Fruit fly (Drosophila melanogaster): ENCODE data around the gene TyrRII.

TyrRII gene

dm6 chr3R:17718051-17718693 is 18.2 kb upstream of the TyrRII start, which contains the start of gene osa:
osa (minus strand) TSS chr3R:17718350.
- peak; percentile 19 for TF ChIP-seq Myc (optimal IDR thresholded peaks at IDR 0.05)
- peak; percentile 62 for TF ChIP-seq tai (GFP tag; optimal IDR thresholded peaks at IDR 0.05)
- TF ChIP-seq Hr78 (GFP tag; optimal IDR thresholded peaks at IDR 0.05), result no peak
- peak; percentile 24 for TF ChIP-seq sage (GFP tag; optimal IDR thresholded peaks at IDR 0.05)
- no peak for TF ChIP-seq CrebA (GFP tag; optimal IDR thresholded peaks at IDR 0.05; ENCODE audit: borderline replicate concordance)
- no peak for TF ChIP-seq Rel (GFP tag; optimal IDR thresholded peaks at IDR 0.05)
- no peak for TF ChIP-seq Rel (tag; optimal IDR thresholded peaks at IDR 0.05)
- no peak for TF ChIP-seq woc (GFP tag; optimal IDR thresholded peaks at IDR 0.05)
- TF ChIP-seq HLH106 (tag; optimal IDR thresholded peaks at IDR 0.05), result no peak
- no peak for TF ChIP-seq GATAd (GFP tag; optimal IDR thresholded peaks at IDR 0.05)
- no peak for TF ChIP-seq OdsH (GFP tag; optimal IDR thresholded peaks at IDR 0.05)
- TF ChIP-seq Hr83 (GFP tag; optimal IDR thresholded peaks at IDR 0.05; ENCODE audit: poor library complexity, severe bottlenecking), result peak; percentile 25
- TF ChIP-seq sv (GFP tag; optimal IDR thresholded peaks at IDR 0.05), result no peak
- no peak for TF ChIP-seq pan (optimal IDR thresholded peaks at IDR 0.05)
- no peak for TF ChIP-seq dl (GFP tag; optimal IDR thresholded peaks at IDR 0.05; ENCODE audit: insufficient read depth in 1 of 2, partially characterized antibody in 2 of 2)
- no peak for TF ChIP-seq fru (GFP tag; optimal IDR thresholded peaks at IDR 0.05)
- TF ChIP-seq Dif (GFP tag; optimal IDR thresholded peaks at IDR 0.05; ENCODE audit: partially characterized antibody), result no peak
- peak; percentile 14 for TF ChIP-seq Jra (GFP tag; optimal IDR thresholded peaks at IDR 0.05)
- TF ChIP-seq brk (GFP tag; optimal IDR thresholded peaks at IDR 0.05), result peak; percentile 65
- TF ChIP-seq Vsx2 (GFP tag; optimal IDR thresholded peaks at IDR 0.05; ENCODE audit: partially characterized antibody), result no peak
- TF ChIP-seq Sp1 (GFP tag; optimal IDR thresholded peaks at IDR 0.05), result peak; percentile 12
- no peak for TF ChIP-seq dmrt93B (GFP tag; optimal IDR thresholded peaks at IDR 0.05)
- no peak for TF ChIP-seq dsf (GFP tag; optimal IDR thresholded peaks at IDR 0.05; ENCODE audit: borderline replicate concordance)
- TF ChIP-seq h (GFP tag; optimal IDR thresholded peaks at IDR 0.05), result peak; percentile 41
- TF ChIP-seq foxo (GFP tag; optimal IDR thresholded peaks at IDR 0.05), result no peak
- TF ChIP-seq lola (GFP tag; optimal IDR thresholded peaks at IDR 0.05), result no peak
- peak; percentile 1 for TF ChIP-seq CG32264 (GFP tag; optimal IDR thresholded peaks at IDR 0.05)
- peak; percentile 12 for TF ChIP-seq CG9705 (GFP tag; optimal IDR thresholded peaks at IDR 0.05)
- no peak for TF ChIP-seq rgr (GFP tag; optimal IDR thresholded peaks at IDR 0.05)
- TF ChIP-seq psq (GFP tag; optimal IDR thresholded peaks at IDR 0.05), result no peak
- no peak for TF ChIP-seq Dfd (GFP tag; optimal IDR thresholded peaks at IDR 0.05)
- no peak for TF ChIP-seq usp (GFP tag; optimal IDR thresholded peaks at IDR 0.05)
- TF ChIP-seq Hnf4 (GFP tag; optimal IDR thresholded peaks at IDR 0.05), result no peak
- TF ChIP-seq jim (GFP tag; optimal IDR thresholded peaks at IDR 0.05), result no peak
- TF ChIP-seq N (GFP tag; optimal IDR thresholded peaks at IDR 0.05), result no peak
- TF ChIP-seq br (GFP tag; optimal IDR thresholded peaks at IDR 0.05), result no peak
- no peak for TF ChIP-seq Abd-B (GFP tag; optimal IDR thresholded peaks at IDR 0.05)
- TF ChIP-seq ey (GFP tag; optimal IDR thresholded peaks at IDR 0.05), result no peak
- TF ChIP-seq Mio (GFP tag; optimal IDR thresholded peaks at IDR 0.05), result no peak

dm6 chr3R:17718760-17719625 is 17.4 kb upstream of the TyrRII start, which contains the start of gene Pxt:
Pxt (plus strand) TSS chr3R:17719454.
- TF ChIP-seq fru (GFP tag; optimal IDR thresholded peaks at IDR 0.05) (no peak), Abd-B (GFP tag; optimal IDR thresholded peaks at IDR 0.05) (no peak), ey (GFP tag; optimal IDR thresholded peaks at IDR 0.05) (no peak), foxo (GFP tag; optimal IDR thresholded peaks at IDR 0.05) (no peak), Mio (GFP tag; optimal IDR thresholded peaks at IDR 0.05) (no peak), Rel (GFP tag; optimal IDR thresholded peaks at IDR 0.05) (no peak), Rel (tag; optimal IDR thresholded peaks at IDR 0.05) (no peak), woc (GFP tag; optimal IDR thresholded peaks at IDR 0.05) (no peak), usp (GFP tag; optimal IDR thresholded peaks at IDR 0.05) (no peak), h (GFP tag; optimal IDR thresholded peaks at IDR 0.05) (no peak), jim (GFP tag; optimal IDR thresholded peaks at IDR 0.05) (no peak), Hr83 (GFP tag; optimal IDR thresholded peaks at IDR 0.05; ENCODE audit: poor library complexity, severe bottlenecking) (no peak), sage (GFP tag; optimal IDR thresholded peaks at IDR 0.05) (no peak), Sp1 (GFP tag; optimal IDR thresholded peaks at IDR 0.05) (no peak), brk (GFP tag; optimal IDR thresholded peaks at IDR 0.05) (no peak), Dfd (GFP tag; optimal IDR thresholded peaks at IDR 0.05) (no peak), CG32264 (GFP tag; optimal IDR thresholded peaks at IDR 0.05) (no peak), GATAd (GFP tag; optimal IDR thresholded peaks at IDR 0.05) (no peak)

Measured in whole organism, wandering third instar larva.